Fruit fly (Drosophila melanogaster) S2 (cell line): ENCODE results near the gene ppk7.

ENCODE experiments used
- CG8478 ChIP-seq: fragments of >200 bp; optimal IDR thresholded peaks from 2 replicates; lab custom pipeline; 2018
- CTCF ChIP-seq, 2 experiments: fragments of >200 bp; optimal IDR thresholded peaks; 2 replicates each; lab custom pipeline; 2018

ppk7 gene

dm6 chr2L:6354231-6354630, at the start of gene ppk7:
ppk7 (minus strand) TSS chr2L:6354331.
- TF ChIP-seq CG8478 (lab: Kevin White, UChicago) = no peak
- no peak for TF ChIP-seq CTCF (optimal IDR thresholded peaks at IDR 0.05; lab: Kevin White, UChicago)

- TF ChIP-seq CG8478 (lab: Kevin White, UChicago) (no peak), CTCF (optimal IDR thresholded peaks at IDR 0.05; lab: Kevin White, UChicago) (no peak)
These were observed 43.0 kb upstream of the ppk7 start, which contains the start of gene CG42369 for dm6 chr2L:6397149-6397548. CG42369 (minus strand) TSS chr2L:6397249.

dm6 chr2L:6391469-6391868, 37.3 kb upstream of the ppk7 start:
- TF ChIP-seq CTCF (optimal IDR thresholded peaks at IDR 0.05; lab: Kevin White, UChicago) (peak; percentile 52 to 56), CG8478 (lab: Kevin White, UChicago) (no peak)

dm6 chr2L:6387068-6387467, 32.9 kb upstream of the ppk7 start:
- TF ChIP-seq CTCF (optimal IDR thresholded peaks at IDR 0.05; lab: Kevin White, UChicago) (no peak), CG8478 (lab: Kevin White, UChicago) (no peak)

- TF ChIP-seq CTCF (optimal IDR thresholded peaks at IDR 0.05; lab: Kevin White, UChicago) = no peak
- TF ChIP-seq CG8478 (lab: Kevin White, UChicago) = no peak
These were observed 31.3 kb upstream of the ppk7 start, which contains the start of gene Nepl6 for dm6 chr2L:6385409-6385808. Nepl6 (minus strand) TSS chr2L:6385512.

dm6 chr2L:6380966-6381365, 26.8 kb upstream of the ppk7 start, which contains the start of gene Nepl5:
Nepl5 (plus strand) TSS chr2L:6381266.
- TF ChIP-seq CTCF (optimal IDR thresholded peaks at IDR 0.05; lab: Kevin White, UChicago) (no peak), CG8478 (lab: Kevin White, UChicago) (no peak)

dm6 chr2L:6379197-6379596, 25.1 kb upstream of the ppk7 start:
- TF ChIP-seq CG8478 (lab: Kevin White, UChicago) = no peak
- no peak for TF ChIP-seq CTCF (optimal IDR thresholded peaks at IDR 0.05; lab: Kevin White, UChicago)

- TF ChIP-seq CTCF (optimal IDR thresholded peaks at IDR 0.05; lab: Kevin White, UChicago) = no peak
- TF ChIP-seq CG8478 (lab: Kevin White, UChicago) = no peak
These were observed 19.0 kb upstream of the ppk7 start for dm6 chr2L:6373141-6373540.

dm6 chr2L:6372088-6372487, 18.0 kb upstream of the ppk7 start, which contains the start of gene slam:
slam (plus strand) TSS chr2L:6372388.
- TF ChIP-seq CG8478 (lab: Kevin White, UChicago) (no peak), CTCF (optimal IDR thresholded peaks at IDR 0.05; lab: Kevin White, UChicago) (no peak)

dm6 chr2L:6371025-6371641, 17.0 kb upstream of the ppk7 start:
- TF ChIP-seq CG8478 (lab: Kevin White, UChicago) (no peak), CTCF (optimal IDR thresholded peaks at IDR 0.05; lab: Kevin White, UChicago) (no peak)

- TF ChIP-seq CTCF (optimal IDR thresholded peaks at IDR 0.05; lab: Kevin White, UChicago) = no peak
- no peak for TF ChIP-seq CG8478 (lab: Kevin White, UChicago)
These were observed 15.2 kb upstream of the ppk7 start for dm6 chr2L:6369286-6369685.

dm6 chr2L:6367478-6367932, 13.4 kb upstream of the ppk7 start, which contains the start of gene Nepl4:
Nepl4 (plus strand) TSS chr2L:6367882.
- TF ChIP-seq CTCF (optimal IDR thresholded peaks at IDR 0.05; lab: Kevin White, UChicago) (no peak), CG8478 (lab: Kevin White, UChicago) (no peak)

dm6 chr2L:6366924-6367323, 12.8 kb upstream of the ppk7 start:
- TF ChIP-seq CTCF (optimal IDR thresholded peaks at IDR 0.05; lab: Kevin White, UChicago) (no peak), CG8478 (lab: Kevin White, UChicago) (no peak)

- TF ChIP-seq CG8478 (lab: Kevin White, UChicago) = no peak
- TF ChIP-seq CTCF (optimal IDR thresholded peaks at IDR 0.05; lab: Kevin White, UChicago) = no peak
These were observed 5.9 kb upstream of the ppk7 start for dm6 chr2L:6360059-6360458.

- TF ChIP-seq CG8478 (lab: Kevin White, UChicago) (no peak), CTCF (optimal IDR thresholded peaks at IDR 0.05; lab: Kevin White, UChicago) (no peak)
These were observed 4.1 kb upstream of the ppk7 start, which contains the start of gene CG9500 for dm6 chr2L:6358218-6358617. CG9500 (minus strand) TSS chr2L:6358318.
